Worm (Caenorhabditis elegans): ENCODE measurements around the gene F15E6.3.

The F15E6.3 gene

ce11 chrIV:4265224-4265623 lies 29.5 kb upstream of the F15E6.3 start, which contains the start of gene F36A4.5 (continued):
- TF ChIP-seq ceh-27 (GFP tag; optimal IDR thresholded peaks at IDR 0.05): no peak

- peak; percentile 33 for TF ChIP-seq snpc-4 (GFP tag; optimal IDR thresholded peaks at IDR 0.05)
- peak in 2 of 4 experiments; percentile 8 to 83 for TF ChIP-seq snpc-4 (tag; optimal IDR thresholded peaks at IDR 0.05)
- TF ChIP-seq hmg-1.2 (GFP tag; IDR thresholded peaks at IDR 0.05): peak; percentile 43; the same call in 1 of the 2 replicates
- peak; percentile 64 for TF ChIP-seq zfh-2 (GFP tag; conservative IDR thresholded peaks at IDR 0.05)
- TF ChIP-seq Y79H2A.3 (GFP tag; conservative IDR thresholded peaks at IDR 0.05): no peak
- TF ChIP-seq snpc-1.1 (tag; optimal IDR thresholded peaks at IDR 0.05; ENCODE audit: insufficient read depth): peak; percentile 41
- no peak for TF ChIP-seq K11D2.4 (GFP tag; IDR thresholded peaks at IDR 0.05)
These were observed 28.7 kb upstream of the F15E6.3 start for ce11 chrIV:4265951-4266350.

- no peak for TF ChIP-seq cebp-1 (GFP tag; IDR thresholded peaks at IDR 0.05)
- TF ChIP-seq cebp-1 (tag; optimal IDR thresholded peaks at IDR 0.05): no peak
- TF ChIP-seq efl-1 (GFP tag; optimal IDR thresholded peaks at IDR 0.05): no peak
- TF ChIP-seq nhr-120 (GFP tag; IDR thresholded peaks at IDR 0.05): no peak
- TF ChIP-seq sptf-2 (GFP tag; optimal IDR thresholded peaks at IDR 0.05): no peak
- TF ChIP-seq sdz-38 (tag; optimal IDR thresholded peaks at IDR 0.05): no peak
- no peak for TF ChIP-seq ZK185.1 (tag; optimal IDR thresholded peaks at IDR 0.05; ENCODE audit: poor library complexity, severe bottlenecking)
- TF ChIP-seq cebp-2 (GFP tag; IDR thresholded peaks at IDR 0.05): no peak
- no peak for TF ChIP-seq ceh-100 (GFP tag; IDR thresholded peaks at IDR 0.05)
These were observed 27.4 kb upstream of the F15E6.3 start, which contains the start of gene F36A4.4 for ce11 chrIV:4267320-4267719. Gene F36A4.4 (plus strand): TSS chrIV:4267620.

ce11 chrIV:4269308-4269707 lies 25.4 kb upstream of the F15E6.3 start, which contains the start of gene F36A4.3:
Gene F36A4.3 (plus strand): TSS chrIV:4269608.
- TF ChIP-seq nhr-120 (GFP tag; IDR thresholded peaks at IDR 0.05) (no peak), ama-1 (optimal IDR thresholded peaks at IDR 0.05) (no peak), ama-1 (GFP tag; optimal IDR thresholded peaks at IDR 0.05) (no peak), F52B5.7 (tag; optimal IDR thresholded peaks at IDR 0.05) (no peak), ceh-79 (tag; optimal IDR thresholded peaks at IDR 0.05) (no peak), ztf-3 (GFP tag; optimal IDR thresholded peaks at IDR 0.05) (no peak)

ce11 chrIV:4270925-4271324 lies 23.8 kb upstream of the F15E6.3 start, which contains the start of gene F36A4.2:
Gene F36A4.2 (plus strand): TSS chrIV:4271225.
- TF ChIP-seq snpc-4 (GFP tag; optimal IDR thresholded peaks at IDR 0.05) (no peak), snpc-4 (tag; optimal IDR thresholded peaks at IDR 0.05) (no peak), Y53F4B.3 (GFP tag; IDR thresholded peaks at IDR 0.05) (no peak), snpc-3.4 (tag; optimal IDR thresholded peaks at IDR 0.05) (no peak), F33H1.4 (GFP tag; IDR thresholded peaks at IDR 0.05) (no peak), snpc-1.3 (tag; optimal IDR thresholded peaks at IDR 0.05; ENCODE audit: insufficient read depth) (no peak), nfya-1 (tag; optimal IDR thresholded peaks at IDR 0.05; ENCODE audit: borderline replicate concordance, insufficient read depth) (no peak), F39B2.1 (GFP tag; IDR thresholded peaks at IDR 0.05) (no peak), Y56A3A.18 (GFP tag; IDR thresholded peaks at IDR 0.05) (no peak), hlh-26 (GFP tag; conservative IDR thresholded peaks at IDR 0.05) (no peak), egrh-3 (GFP tag; IDR thresholded peaks at IDR 0.05) (no peak), bed-1 (GFP tag; IDR thresholded peaks at IDR 0.05) (no peak), hmg-20 (GFP tag; IDR thresholded peaks at IDR 0.05) (no peak), T26A5.8 (tag; optimal IDR thresholded peaks at IDR 0.05) (no peak), ceh-27 (GFP tag; optimal IDR thresholded peaks at IDR 0.05) (no peak), tbp1 (GFP tag; optimal IDR thresholded peaks at IDR 0.05) (no peak)
